Fruit fly (Drosophila melanogaster) whole organism, embryonic: ENCODE measurements around the gene CG31157.
A peak's percentile ranks its signal among the peaks of the same experiment; 100 is the strongest.

Experiments
- Adf1 ChIP-seq: fragments of 200-800 bp; sonication (Bioruptor generic); IDR thresholded peaks from 2 replicates; pipeline ENCODE4 v1.3.6; 2022; ENCODE audit warnings: missing biosample characterization, missing genetic modification characterization
- Antp ChIP-seq: fragments of 200-800 bp; sonication (Bioruptor generic); optimal IDR thresholded peaks from 3 replicates; lab custom pipeline; 2016; ENCODE audit warnings: missing biosample characterization, missing genetic modification characterization
- B-H2 ChIP-seq: fragments of 200-800 bp; sonication (Bioruptor generic); optimal IDR thresholded peaks from 2 replicates; lab custom pipeline; 2018; ENCODE audit warnings: missing biosample characterization, mild to moderate bottlenecking, missing genetic modification characterization
- Bteb2 ChIP-seq: fragments of 200-800 bp; sonication (Bioruptor generic); optimal IDR thresholded peaks from 2 replicates; lab custom pipeline; 2016; ENCODE audit warnings: missing biosample characterization, missing genetic modification characterization
- CG10267 ChIP-seq: fragments of 200-800 bp; sonication (Bioruptor generic); optimal IDR thresholded peaks from 2 replicates; lab custom pipeline; 2018; ENCODE audit warnings: missing biosample characterization, mild to moderate bottlenecking, missing genetic modification characterization, moderate library complexity
- CG11398 ChIP-seq: fragments of 200-800 bp; sonication (Bioruptor generic); optimal IDR thresholded peaks from 2 replicates; lab custom pipeline; 2016; ENCODE audit warnings: missing biosample characterization, missing genetic modification characterization
- CG11560 ChIP-seq: fragments of 200-800 bp; sonication (Bioruptor generic); IDR thresholded peaks from 3 replicates; pipeline ENCODE4 v1.3.6; 2022; ENCODE audit warnings: missing biosample characterization, missing genetic modification characterization
- CG11695 ChIP-seq: fragments of 200-800 bp; sonication (Bioruptor generic); IDR thresholded peaks from 3 replicates; pipeline ENCODE4 v1.3.6; 2022; ENCODE audit warnings: missing biosample characterization, missing genetic modification characterization
- CG12071 ChIP-seq: fragments of 200-800 bp; sonication (Bioruptor generic); optimal IDR thresholded peaks from 3 replicates; lab custom pipeline; 2018; ENCODE audit warnings: missing biosample characterization, mild to moderate bottlenecking, missing genetic modification characterization
- CG12769 ChIP-seq: fragments of 200-800 bp; sonication (Bioruptor generic); optimal IDR thresholded peaks from 2 replicates; lab custom pipeline; 2019; ENCODE audit warnings: missing biosample characterization, mild to moderate bottlenecking, missing genetic modification characterization, moderate library complexity
- CG16815 ChIP-seq: fragments of 200-800 bp; sonication (Bioruptor generic); optimal IDR thresholded peaks from 3 replicates; lab custom pipeline; 2017; ENCODE audit warnings: missing biosample characterization, mild to moderate bottlenecking, missing genetic modification characterization
- CG17359 ChIP-seq: fragments of 200-800 bp; sonication (Bioruptor generic); optimal IDR thresholded peaks from 3 replicates; lab custom pipeline; 2018; ENCODE audit warnings: missing biosample characterization, mild to moderate bottlenecking, missing genetic modification characterization, moderate library complexity
- CG31388 ChIP-seq: fragments of 200-800 bp; sonication (Bioruptor generic); optimal IDR thresholded peaks from 2 replicates; lab custom pipeline; 2016; ENCODE audit warnings: missing biosample characterization, missing genetic modification characterization
- CG31441 ChIP-seq: fragments of 200-800 bp; sonication (Bioruptor generic); IDR thresholded peaks from 2 replicates; pipeline ENCODE4 v1.3.6; 2022; ENCODE audit warnings: missing biosample characterization, missing genetic modification characterization
- CG4424 ChIP-seq: fragments of 200-800 bp; sonication (Bioruptor generic); optimal IDR thresholded peaks from 3 replicates; lab custom pipeline; 2016; ENCODE audit warnings: missing biosample characterization, missing genetic modification characterization
- CG4854 ChIP-seq: fragments of 200-800 bp; sonication (Bioruptor generic); optimal IDR thresholded peaks from 2 replicates; lab custom pipeline; 2016; ENCODE audit warnings: missing biosample characterization, missing genetic modification characterization, inconsistent platforms
- CG6854 ChIP-seq: fragments of 200-800 bp; sonication (Bioruptor generic); optimal IDR thresholded peaks from 3 replicates; lab custom pipeline; 2017; ENCODE audit warnings: missing biosample characterization, mild to moderate bottlenecking, missing genetic modification characterization
- CG9215 ChIP-seq: fragments of 200-800 bp; sonication (Bioruptor generic); IDR thresholded peaks from 2 replicates; pipeline ENCODE4 v1.3.6; 2022; ENCODE audit warnings: missing biosample characterization, missing genetic modification characterization
- CG9609 ChIP-seq: fragments of 200-800 bp; sonication (Bioruptor generic); optimal IDR thresholded peaks from 3 replicates; lab custom pipeline; 2016; ENCODE audit warnings: missing biosample characterization, missing genetic modification characterization
- CG9817 ChIP-seq: fragments of 200-800 bp; sonication (Bioruptor generic); optimal IDR thresholded peaks from 2 replicates; lab custom pipeline; 2018; ENCODE audit warnings: missing biosample characterization, mild to moderate bottlenecking, missing genetic modification characterization, moderate library complexity
- Dp ChIP-seq: fragments of 200-800 bp; sonication (Bioruptor generic); optimal IDR thresholded peaks from 2 replicates; lab custom pipeline; 2018; ENCODE audit warnings: missing biosample characterization, mild to moderate bottlenecking, missing genetic modification characterization, moderate library complexity
- Drgx ChIP-seq: fragments of 200-800 bp; sonication (Bioruptor generic); IDR thresholded peaks from 2 replicates; pipeline ENCODE4 v1.3.6; 2022; ENCODE audit warnings: missing biosample characterization, missing genetic modification characterization
- Eip74EF ChIP-seq, 2 experiments: fragments of 200-800 bp in 1 of 2; fragments of >200 bp in 1 of 2; sonication (Bioruptor generic) in 1 of 2; optimal IDR thresholded peaks; 2 replicates each; lab custom pipeline; 2017 to 2019; ENCODE audit warnings: missing biosample characterization in 2 of 2, missing genetic modification characterization in 2 of 2, mild to moderate bottlenecking in 1 of 2, moderate library complexity in 1 of 2
- HLH4C ChIP-seq: fragments of 200-800 bp; sonication (Bioruptor generic); IDR thresholded peaks from 3 replicates; pipeline ENCODE4 v1.3.6; 2022; ENCODE audit warnings: missing biosample characterization, missing genetic modification characterization; ENCODE audit not compliant: partially characterized antibody
- Hand ChIP-seq: fragments of 200-800 bp; sonication (Bioruptor generic); optimal IDR thresholded peaks from 2 replicates; lab custom pipeline; 2017; ENCODE audit warnings: mild to moderate bottlenecking, missing biosample characterization, missing genetic modification reagents, missing genetic modification characterization
- HmgD ChIP-seq: fragments of 200-800 bp; sonication (Bioruptor generic); optimal IDR thresholded peaks from 3 replicates; lab custom pipeline; 2016; ENCODE audit warnings: missing biosample characterization, missing genetic modification characterization
- Kr ChIP-seq: fragments of 200-800 bp; sonication (Bioruptor generic); optimal IDR thresholded peaks from 2 replicates; lab custom pipeline; 2017; ENCODE audit warnings: missing biosample characterization, mild to moderate bottlenecking, missing genetic modification characterization
- Lhr ChIP-seq: fragments of 200-800 bp; sonication (Bioruptor generic); optimal IDR thresholded peaks from 3 replicates; lab custom pipeline; 2017; ENCODE audit warnings: mild to moderate bottlenecking, missing biosample characterization, missing genetic modification reagents, missing genetic modification characterization
- NK7.1 ChIP-seq: fragments of 200-800 bp; sonication (Bioruptor generic); optimal IDR thresholded peaks from 3 replicates; lab custom pipeline; 2016; ENCODE audit warnings: missing biosample characterization, missing genetic modification characterization
- Pdp1 ChIP-seq, 2 experiments: fragments of 200-800 bp; sonication (Bioruptor generic); optimal IDR thresholded peaks; 3 replicates each; lab custom pipeline; 2016; ENCODE audit warnings: missing biosample characterization in 2 of 2, missing genetic modification characterization in 2 of 2, mild to moderate bottlenecking in 1 of 2, moderate library complexity in 1 of 2
- Xrp1 ChIP-seq: fragments of 200-800 bp; sonication (Bioruptor generic); IDR thresholded peaks from 2 replicates; pipeline ENCODE4 v1.3.6; 2022; ENCODE audit warnings: missing biosample characterization, missing genetic modification characterization
- aop ChIP-seq: fragments of 200-800 bp; sonication (Bioruptor generic); IDR thresholded peaks from 2 replicates; pipeline ENCODE4 v1.3.6; 2022; ENCODE audit warnings: missing biosample characterization, missing genetic modification characterization
- cad ChIP-seq: fragments of >200 bp; optimal IDR thresholded peaks from 2 replicates; lab custom pipeline; 2017; ENCODE audit warnings: missing biosample characterization, missing genetic modification characterization
- dimm ChIP-seq: fragments of 200-800 bp; sonication (Bioruptor generic); IDR thresholded peaks from 2 replicates; pipeline ENCODE4 v1.3.6; 2022; ENCODE audit warnings: missing biosample characterization, missing genetic modification characterization
- en ChIP-seq: fragments of 200-800 bp; sonication (Bioruptor generic); optimal IDR thresholded peaks from 2 replicates; lab custom pipeline; 2016; ENCODE audit warnings: missing biosample characterization, missing genetic modification characterization
- fru ChIP-seq: fragments of >200 bp; optimal IDR thresholded peaks from 2 replicates; lab custom pipeline; 2017
- fu2 ChIP-seq: fragments of 200-800 bp; sonication (Bioruptor generic); optimal IDR thresholded peaks from 2 replicates; lab custom pipeline; 2016; ENCODE audit warnings: missing biosample characterization, missing genetic modification characterization
- gro ChIP-seq: fragments of 200-800 bp; sonication (Bioruptor generic); optimal IDR thresholded peaks from 2 replicates; lab custom pipeline; 2016; ENCODE audit warnings: missing biosample characterization, missing genetic modification characterization
- hbn ChIP-seq: fragments of 200-800 bp; sonication (Bioruptor generic); IDR thresholded peaks from 2 replicates; pipeline ENCODE4 v1.3.6; 2022; ENCODE audit warnings: missing biosample characterization, missing genetic modification characterization; ENCODE audit not compliant: partially characterized antibody
- lilli ChIP-seq: fragments of 200-800 bp; sonication (Bioruptor generic); optimal IDR thresholded peaks from 3 replicates; lab custom pipeline; 2016; ENCODE audit warnings: missing biosample characterization, missing genetic modification characterization
- nmo ChIP-seq: fragments of 200-800 bp; sonication (Bioruptor generic); optimal IDR thresholded peaks from 2 replicates; lab custom pipeline; 2018; ENCODE audit warnings: missing biosample characterization, mild to moderate bottlenecking, missing genetic modification characterization, moderate library complexity
- oc ChIP-seq: fragments of 200-800 bp; sonication (Bioruptor generic); optimal IDR thresholded peaks from 2 replicates; lab custom pipeline; 2018; ENCODE audit warnings: missing biosample characterization, mild to moderate bottlenecking, missing genetic modification characterization, moderate library complexity
- onecut ChIP-seq: fragments of 200-800 bp; sonication (Bioruptor generic); IDR thresholded peaks from 2 replicates; pipeline ENCODE4 v1.3.6; 2022; ENCODE audit warnings: missing biosample characterization, missing genetic modification characterization
- pb ChIP-seq: fragments of 200-800 bp; sonication (Bioruptor generic); optimal IDR thresholded peaks from 3 replicates; lab custom pipeline; 2016; ENCODE audit warnings: missing biosample characterization, missing genetic modification characterization
- pzg ChIP-seq: fragments of 200-800 bp; sonication (Bioruptor generic); optimal IDR thresholded peaks from 3 replicates; lab custom pipeline; 2018; ENCODE audit warnings: missing biosample characterization, mild to moderate bottlenecking, missing genetic modification characterization, moderate library complexity
- ro ChIP-seq: fragments of 200-800 bp; sonication (Bioruptor generic); IDR thresholded peaks from 2 replicates; pipeline ENCODE4 v1.3.6; 2022; ENCODE audit warnings: missing biosample characterization, missing genetic modification characterization
- run ChIP-seq: fragments of 200-800 bp; sonication (Bioruptor generic); optimal IDR thresholded peaks from 3 replicates; lab custom pipeline; 2018; ENCODE audit warnings: missing biosample characterization, mild to moderate bottlenecking, missing genetic modification characterization
- sim ChIP-seq: fragments of 200-800 bp; sonication (Bioruptor generic); IDR thresholded peaks from 2 replicates; pipeline ENCODE4 v1.3.6; 2022; ENCODE audit warnings: missing biosample characterization, missing genetic modification characterization
- tin ChIP-seq: fragments of 200-800 bp; sonication (Bioruptor generic); optimal IDR thresholded peaks from 3 replicates; lab custom pipeline; 2016; ENCODE audit warnings: missing biosample characterization, missing genetic modification characterization
- toy ChIP-seq: fragments of 200-800 bp; sonication (Bioruptor generic); IDR thresholded peaks from 2 replicates; pipeline ENCODE4 v1.3.6; 2022; ENCODE audit warnings: missing biosample characterization, missing genetic modification characterization

Gene CG31157

dm6 chr3R:13030257-13031173 lies 17.0 kb upstream of the CG31157 start, which contains the start of the genes CG46281 and CG46280 (continued):
- TF ChIP-seq CG9817 (tag; lab: Kevin White, UChicago): no peak
- peak; percentile 23 for TF ChIP-seq Hand (GFP tag; lab: Kevin White, UChicago)
- TF ChIP-seq onecut (GFP tag; lab: Robert Waterston, UW): no peak
- TF ChIP-seq Antp: peak; percentile 11
- no peak for TF ChIP-seq CG6854 (GFP tag; lab: Kevin White, UChicago)
- TF ChIP-seq aop (GFP tag; lab: Robert Waterston, UW): no peak
- TF ChIP-seq CG16815 (GFP tag; lab: Kevin White, UChicago): no peak
- TF ChIP-seq Bteb2 (GFP tag; lab: Kevin White, UChicago): peak; percentile 54
- TF ChIP-seq NK7.1: no peak
- TF ChIP-seq toy (GFP tag; lab: Robert Waterston, UW): no peak
- no peak for TF ChIP-seq Lhr
- peak; percentile 57 for TF ChIP-seq Dp (GFP tag; lab: Kevin White, UChicago)
- no peak for TF ChIP-seq gro
- TF ChIP-seq CG4424 (GFP tag; lab: Kevin White, UChicago): peak; percentile 20
- no peak for TF ChIP-seq CG12071
- TF ChIP-seq sim (GFP tag; lab: Robert Waterston, UW): no peak
- TF ChIP-seq CG9609: peak; percentile 47
- TF ChIP-seq CG17359 (tag; lab: Kevin White, UChicago): no peak
- TF ChIP-seq oc (tag; lab: Kevin White, UChicago): no peak
- TF ChIP-seq CG12769: no peak
- peak; percentile 40; the same call in 1 of the 2 replicates for TF ChIP-seq hbn (GFP tag; lab: Robert Waterston, UW)
- TF ChIP-seq run (tag; lab: Kevin White, UChicago): no peak
- TF ChIP-seq CG31388 (GFP tag; lab: Kevin White, UChicago): no peak
- TF ChIP-seq Pdp1 (GFP tag; optimal IDR thresholded peaks at IDR 0.05; lab: Kevin White, UChicago): peak; percentile 31 to 78
- TF ChIP-seq Kr (GFP tag; lab: Kevin White, UChicago): no peak
- TF ChIP-seq CG9215 (GFP tag; lab: Robert Waterston, UW): no peak
- TF ChIP-seq pzg (GFP tag; lab: Kevin White, UChicago): peak; percentile 72
- TF ChIP-seq pb (GFP tag; lab: Kevin White, UChicago): no peak
- peak; percentile 16 for TF ChIP-seq B-H2 (GFP tag; lab: Kevin White, UChicago)
- no peak for TF ChIP-seq en (GFP tag; lab: Kevin White, UChicago)
- peak; percentile 15 for TF ChIP-seq CG4854 (GFP tag; lab: Kevin White, UChicago)
- TF ChIP-seq CG10267 (tag; lab: Kevin White, UChicago): peak; percentile 96
- no peak for TF ChIP-seq CG31441 (GFP tag; lab: Robert Waterston, UW)
- peak; percentile 69 for TF ChIP-seq HLH4C (GFP tag; lab: Robert Waterston, UW)
- TF ChIP-seq lilli (GFP tag; lab: Kevin White, UChicago): peak; percentile 66
- TF ChIP-seq HmgD: no peak
- no peak for TF ChIP-seq nmo (GFP tag; lab: Kevin White, UChicago)
- TF ChIP-seq ro (GFP tag; lab: Robert Waterston, UW): no peak
- TF ChIP-seq tin (GFP tag; lab: Kevin White, UChicago): peak; percentile 29
- no peak for TF ChIP-seq Xrp1 (GFP tag; lab: Robert Waterston, UW)
- TF ChIP-seq Eip74EF (GFP tag; optimal IDR thresholded peaks at IDR 0.05; lab: Kevin White, UChicago): no peak
- TF ChIP-seq CG11695: no peak
- TF ChIP-seq cad (GFP tag; lab: Kevin White, UChicago): no peak
- no peak for TF ChIP-seq CG11398
- TF ChIP-seq fru (lab: Kevin White, UChicago): no peak
- no peak for TF ChIP-seq CG11560 (tag; lab: Robert Waterston, UW)
- TF ChIP-seq Adf1 (GFP tag; lab: Robert Waterston, UW): no peak
- no peak for TF ChIP-seq Drgx (GFP tag; lab: Robert Waterston, UW)
- no peak for TF ChIP-seq dimm (GFP tag; lab: Robert Waterston, UW)
- TF ChIP-seq fu2 (GFP tag; lab: Kevin White, UChicago): no peak
